Fruit fly (Drosophila melanogaster) whole organism, embryonic: ENCODE measurements around the gene sdt.

ENCODE experiments used
- Atf-2 ChIP-seq: fragments of 200-800 bp; sonication (Bioruptor generic); optimal IDR thresholded peaks from 2 replicates; lab custom pipeline; 2016; ENCODE audit warnings: missing biosample characterization, missing genetic modification characterization
- BtbVII ChIP-seq: fragments of 200-800 bp; sonication (Bioruptor generic); optimal IDR thresholded peaks from 3 replicates; lab custom pipeline; 2017; ENCODE audit warnings: missing biosample characterization, mild to moderate bottlenecking, missing genetic modification characterization
- CG10431 ChIP-seq: fragments of 200-800 bp; sonication (Bioruptor generic); optimal IDR thresholded peaks from 3 replicates; lab custom pipeline; 2018; ENCODE audit warnings: missing biosample characterization, mild to moderate bottlenecking, missing genetic modification characterization
- CG11504 ChIP-seq: fragments of 200-800 bp; sonication (Bioruptor generic); optimal IDR thresholded peaks from 3 replicates; lab custom pipeline; 2019; ENCODE audit warnings: missing biosample characterization, mild to moderate bottlenecking, missing genetic modification characterization, moderate library complexity
- CG16779 ChIP-seq: fragments of 200-800 bp; sonication (Bioruptor generic); IDR thresholded peaks from 2 replicates; pipeline ENCODE4 v1.3.6; 2022; ENCODE audit warnings: missing biosample characterization, missing genetic modification characterization
- CG17361 ChIP-seq: fragments of 200-800 bp; sonication (Bioruptor generic); IDR thresholded peaks from 3 replicates; pipeline ENCODE4 v1.3.6; 2022; ENCODE audit warnings: missing biosample characterization, missing genetic modification characterization
- CG18599 ChIP-seq: fragments of 200-800 bp; sonication (Bioruptor generic); optimal IDR thresholded peaks from 3 replicates; lab custom pipeline; 2017; ENCODE audit warnings: missing biosample characterization, missing genetic modification characterization, mild to moderate bottlenecking, moderate library complexity, missing genetic modification reagents
- CG2116 ChIP-seq: fragments of 200-800 bp; sonication (Bioruptor generic); optimal IDR thresholded peaks from 3 replicates; lab custom pipeline; 2018; ENCODE audit warnings: missing biosample characterization, mild to moderate bottlenecking, missing genetic modification characterization
- CG2129 ChIP-seq: fragments of 200-800 bp; sonication (Bioruptor generic); IDR thresholded peaks from 2 replicates; pipeline ENCODE4 v1.3.6; 2022; ENCODE audit warnings: missing biosample characterization, missing genetic modification characterization; ENCODE audit not compliant: partially characterized antibody
- CG30403 ChIP-seq: fragments of 200-800 bp; sonication (Bioruptor generic); optimal IDR thresholded peaks from 3 replicates; lab custom pipeline; 2016; ENCODE audit warnings: missing biosample characterization, missing genetic modification characterization
- CG4282 ChIP-seq: fragments of 200-800 bp; sonication (Bioruptor generic); optimal IDR thresholded peaks from 2 replicates; lab custom pipeline; 2016; ENCODE audit warnings: missing biosample characterization, missing genetic modification characterization
- CG4820 ChIP-seq: fragments of 200-800 bp; sonication (Bioruptor generic); optimal IDR thresholded peaks from 3 replicates; lab custom pipeline; 2016; ENCODE audit warnings: missing biosample characterization, missing genetic modification characterization
- CG6254 ChIP-seq: fragments of 200-800 bp; sonication (Bioruptor generic); optimal IDR thresholded peaks from 3 replicates; lab custom pipeline; 2017; ENCODE audit warnings: mild to moderate bottlenecking, missing biosample characterization, missing genetic modification reagents, missing genetic modification characterization
- CG7839 ChIP-seq: fragments of 200-800 bp; sonication (Bioruptor generic); optimal IDR thresholded peaks from 3 replicates; lab custom pipeline; 2018; ENCODE audit warnings: missing biosample characterization, mild to moderate bottlenecking, missing genetic modification characterization, moderate library complexity
- CG7987 ChIP-seq: fragments of 200-800 bp; sonication (Bioruptor generic); optimal IDR thresholded peaks from 2 replicates; lab custom pipeline; 2018; ENCODE audit warnings: missing biosample characterization, mild to moderate bottlenecking, missing genetic modification characterization, moderate library complexity
- CG9437 ChIP-seq: fragments of 200-800 bp; sonication (Bioruptor generic); optimal IDR thresholded peaks from 2 replicates; lab custom pipeline; 2018; ENCODE audit warnings: missing biosample characterization, mild to moderate bottlenecking, missing genetic modification characterization
- CG9609 ChIP-seq: fragments of 200-800 bp; sonication (Bioruptor generic); optimal IDR thresholded peaks from 3 replicates; lab custom pipeline; 2016; ENCODE audit warnings: missing biosample characterization, missing genetic modification characterization
- CkIIα-i1 ChIP-seq: fragments of 200-800 bp; sonication (Bioruptor generic); IDR thresholded peaks from 2 replicates; pipeline ENCODE4 v1.3.6; 2022; ENCODE audit warnings: missing biosample characterization, missing genetic modification characterization
- Deaf1 ChIP-seq: fragments of 200-800 bp; optimal IDR thresholded peaks from 3 replicates; lab custom pipeline; 2019; ENCODE audit warnings: missing biosample characterization, mild to moderate bottlenecking, missing genetic modification characterization, moderate library complexity
- Hand ChIP-seq: fragments of 200-800 bp; sonication (Bioruptor generic); optimal IDR thresholded peaks from 2 replicates; lab custom pipeline; 2017; ENCODE audit warnings: mild to moderate bottlenecking, missing biosample characterization, missing genetic modification reagents, missing genetic modification characterization
- Hmx ChIP-seq: fragments of 200-800 bp; sonication (Bioruptor generic); optimal IDR thresholded peaks from 2 replicates; lab custom pipeline; 2016; ENCODE audit warnings: missing biosample characterization, missing genetic modification characterization
- Hr78 ChIP-seq, 2 experiments: fragments of 200-800 bp in 1 of 2; fragments of >200 bp in 1 of 2; sonication (Bioruptor generic) in 1 of 2; optimal IDR thresholded peaks; 2 replicates each; lab custom pipeline; 2017 to 2019; ENCODE audit warnings: missing biosample characterization in 2 of 2, missing genetic modification characterization in 2 of 2, mild to moderate bottlenecking in 1 of 2, moderate library complexity in 1 of 2
- NC2β ChIP-seq: fragments of 200-800 bp; sonication (Bioruptor generic); optimal IDR thresholded peaks from 2 replicates; lab custom pipeline; 2016; ENCODE audit warnings: missing biosample characterization, missing genetic modification characterization
- NK7.1 ChIP-seq: fragments of 200-800 bp; sonication (Bioruptor generic); optimal IDR thresholded peaks from 3 replicates; lab custom pipeline; 2016; ENCODE audit warnings: missing biosample characterization, missing genetic modification characterization
- PHDP ChIP-seq: fragments of 200-800 bp; sonication (Bioruptor generic); optimal IDR thresholded peaks from 3 replicates; lab custom pipeline; 2018; ENCODE audit warnings: missing biosample characterization, mild to moderate bottlenecking, missing genetic modification characterization, moderate library complexity
- Scr ChIP-seq: fragments of 200-800 bp; sonication (Bioruptor generic); IDR thresholded peaks from 2 replicates; pipeline ENCODE4 v1.3.6; 2022; ENCODE audit warnings: missing biosample characterization, missing genetic modification characterization; ENCODE audit not compliant: partially characterized antibody
- Side ChIP-seq: fragments of 200-800 bp; sonication (Bioruptor generic); optimal IDR thresholded peaks from 2 replicates; lab custom pipeline; 2016; ENCODE audit warnings: missing biosample characterization, missing genetic modification characterization
- bab2 ChIP-seq: fragments of 200-800 bp; sonication (Bioruptor generic); optimal IDR thresholded peaks from 2 replicates; lab custom pipeline; 2016; ENCODE audit warnings: missing biosample characterization, missing genetic modification characterization
- crc ChIP-seq: fragments of 200-800 bp; sonication (Bioruptor generic); optimal IDR thresholded peaks from 2 replicates; lab custom pipeline; 2016; ENCODE audit warnings: missing biosample characterization, missing genetic modification characterization
- esg ChIP-seq: fragments of 200-800 bp; sonication (Bioruptor generic); conservative IDR thresholded peaks from 2 replicates; pipeline ENCODE4 v1.3.6; 2022; ENCODE audit warnings: missing biosample characterization, missing genetic modification characterization
- fd96Cb ChIP-seq: fragments of 200-800 bp; sonication (Bioruptor generic); optimal IDR thresholded peaks from 2 replicates; lab custom pipeline; 2018; ENCODE audit warnings: missing biosample characterization, mild to moderate bottlenecking, missing genetic modification characterization, moderate library complexity
- ftz-f1 ChIP-seq: fragments of 200-800 bp; sonication (Bioruptor generic); optimal IDR thresholded peaks from 2 replicates; lab custom pipeline; 2016; ENCODE audit warnings: missing biosample characterization, missing genetic modification characterization
- gem ChIP-seq: fragments of 200-800 bp; sonication (Bioruptor generic); optimal IDR thresholded peaks from 2 replicates; lab custom pipeline; 2019; ENCODE audit warnings: missing biosample characterization, mild to moderate bottlenecking, missing genetic modification characterization, moderate library complexity
- gsb-n ChIP-seq: fragments of 200-800 bp; sonication (Bioruptor generic); optimal IDR thresholded peaks from 3 replicates; lab custom pipeline; 2018; ENCODE audit warnings: missing biosample characterization, mild to moderate bottlenecking, missing genetic modification characterization
- inv ChIP-seq: fragments of 200-800 bp; sonication (Bioruptor generic); IDR thresholded peaks from 2 replicates; pipeline ENCODE4 v1.3.6; 2022; ENCODE audit warnings: missing biosample characterization, missing genetic modification characterization; ENCODE audit not compliant: partially characterized antibody
- lmd ChIP-seq: fragments of 200-800 bp; sonication (Bioruptor generic); IDR thresholded peaks from 2 replicates; pipeline ENCODE4 v1.3.6; 2022; ENCODE audit warnings: missing biosample characterization, missing genetic modification characterization
- nau ChIP-seq: fragments of 200-800 bp; sonication (Bioruptor generic); optimal IDR thresholded peaks from 3 replicates; lab custom pipeline; 2017; ENCODE audit warnings: missing biosample characterization, mild to moderate bottlenecking, missing genetic modification characterization, missing genetic modification reagents
- org-1 ChIP-seq: fragments of 200-800 bp; sonication (Bioruptor generic); optimal IDR thresholded peaks from 2 replicates; lab custom pipeline; 2017; ENCODE audit warnings: missing biosample characterization, missing genetic modification characterization
- phol ChIP-seq: fragments of 200-800 bp; sonication (Bioruptor generic); optimal IDR thresholded peaks from 3 replicates; lab custom pipeline; 2018; ENCODE audit warnings: missing biosample characterization, mild to moderate bottlenecking, missing genetic modification characterization, moderate library complexity
- psq ChIP-seq: fragments of 200-800 bp; sonication (Bioruptor generic); optimal IDR thresholded peaks from 2 replicates; lab custom pipeline; 2017; ENCODE audit warnings: missing biosample characterization, missing genetic modification characterization
- row ChIP-seq: fragments of 200-800 bp; sonication (Bioruptor generic); IDR thresholded peaks from 3 replicates; pipeline ENCODE4 v1.3.6; 2022; ENCODE audit warnings: missing biosample characterization, missing genetic modification characterization
- salm ChIP-seq: fragments of 200-800 bp; sonication (Bioruptor generic); optimal IDR thresholded peaks from 2 replicates; lab custom pipeline; 2018; ENCODE audit warnings: missing biosample characterization, mild to moderate bottlenecking, missing genetic modification characterization
- sob ChIP-seq: fragments of 200-800 bp; sonication (Bioruptor generic); IDR thresholded peaks from 2 replicates; pipeline ENCODE4 v1.3.6; 2022; ENCODE audit warnings: missing biosample characterization, missing genetic modification characterization
- stc ChIP-seq: fragments of 200-800 bp; sonication (Bioruptor generic); IDR thresholded peaks from 2 replicates; pipeline ENCODE4 v1.3.6; 2022; ENCODE audit warnings: missing biosample characterization, missing genetic modification characterization
- stwl ChIP-seq: fragments of 200-800 bp; sonication (Bioruptor generic); optimal IDR thresholded peaks from 3 replicates; lab custom pipeline; 2018; ENCODE audit warnings: missing biosample characterization, mild to moderate bottlenecking, missing genetic modification characterization, moderate library complexity
- sug ChIP-seq: fragments of 200-800 bp; optimal IDR thresholded peaks from 2 replicates; lab custom pipeline; 2019; ENCODE audit warnings: missing biosample characterization, mild to moderate bottlenecking, missing genetic modification characterization, moderate library complexity
- tgo ChIP-seq: fragments of 200-800 bp; sonication (Bioruptor generic); IDR thresholded peaks from 3 replicates; pipeline ENCODE4 v1.3.6; 2022; ENCODE audit warnings: missing biosample characterization, missing genetic modification characterization
- unpg ChIP-seq: fragments of 200-800 bp; sonication (Bioruptor generic); optimal IDR thresholded peaks from 3 replicates; lab custom pipeline; 2018; ENCODE audit warnings: missing biosample characterization, mild to moderate bottlenecking, missing genetic modification characterization, moderate library complexity
- usp ChIP-seq: fragments of >200 bp; optimal IDR thresholded peaks from 2 replicates; lab custom pipeline; 2017; ENCODE audit warnings: missing biosample characterization, missing genetic modification characterization

Gene sdt

DNA sequence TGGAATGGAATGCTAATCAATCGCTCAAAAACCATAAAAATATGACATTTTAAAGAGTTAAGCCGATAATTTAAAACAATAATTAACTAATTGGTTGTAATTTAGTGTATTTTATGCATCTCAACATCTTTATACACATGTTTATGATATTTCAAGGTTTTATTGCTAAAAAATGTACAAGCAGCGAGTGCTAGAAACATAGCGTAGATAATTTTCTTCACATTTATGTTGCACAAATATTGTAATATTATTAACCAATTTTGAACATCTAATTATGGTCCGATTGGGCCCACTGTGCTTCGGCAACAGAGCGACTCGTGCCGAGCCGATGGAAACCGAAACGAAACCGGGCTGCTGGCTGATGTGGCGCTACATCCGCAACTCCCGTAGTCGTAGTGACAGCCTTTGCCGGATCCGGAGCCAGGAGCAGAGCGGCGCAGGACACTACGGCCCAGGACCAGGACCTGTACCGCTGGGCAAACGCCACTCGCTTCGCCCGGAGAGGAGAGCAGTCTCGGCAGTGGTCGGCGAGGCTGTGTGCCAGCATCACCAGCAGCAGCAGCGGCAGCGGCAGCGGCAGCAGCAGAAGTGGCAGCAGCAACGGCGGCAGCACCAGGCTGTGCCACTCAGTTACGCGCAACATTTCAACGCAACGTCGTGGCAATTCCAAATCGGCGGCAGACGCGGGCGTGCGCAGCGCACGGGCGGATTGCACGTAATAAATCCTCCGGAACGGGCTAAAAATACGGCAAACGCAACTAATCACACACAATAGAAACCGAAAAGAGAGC lies at the start of gene sdt (continued):
- TF ChIP-seq CG7839 (tag; lab: Kevin White, UChicago) (peak; percentile 61), CG16779 (GFP tag; lab: Robert Waterston, UW) (peak; percentile 69), ftz-f1 (GFP tag; lab: Kevin White, UChicago) (no peak), CG30403 (peak; percentile 36), lmd (0 out of 2 replicates have a peak, but pooled peaks have one; percentile 11), sob (0 out of 2 replicates have a peak, but pooled peaks have one; percentile 34), sug (peak; percentile 7), NK7.1 (no peak), phol (tag; lab: Kevin White, UChicago) (peak; percentile 17), Hand (GFP tag; lab: Kevin White, UChicago) (peak; percentile 9), inv (GFP tag; lab: Robert Waterston, UW) (no peak), CG6254 (GFP tag; lab: Kevin White, UChicago) (no peak), CG17361 (peak; percentile 59; the same call in 1 of the 3 replicates), gem (peak; percentile 37), Side (GFP tag; lab: Kevin White, UChicago) (no peak), CG11504 (tag; lab: Kevin White, UChicago) (peak; percentile 54), tgo (GFP tag; lab: Robert Waterston, UW) (no peak), NC2β (no peak), CkIIα-i1 (no peak), Scr (GFP tag; lab: Robert Waterston, UW) (no peak), stwl (no peak), unpg (GFP tag; lab: Kevin White, UChicago) (no peak), row (GFP tag; lab: Robert Waterston, UW) (peak; percentile 47), org-1 (GFP tag; lab: Kevin White, UChicago) (peak; percentile 8), psq (no peak), esg (GFP tag; lab: Robert Waterston, UW) (0 out of 2 replicates have a peak, but pooled peaks have one; percentile 18), CG9437 (GFP tag; lab: Kevin White, UChicago) (peak; percentile 43), bab2 (GFP tag; lab: Kevin White, UChicago) (peak; percentile 28), CG9609 (GFP tag; lab: Kevin White, UChicago) (no peak), Deaf1 (tag; lab: Kevin White, UChicago) (peak; percentile 85), fd96Cb (peak; percentile 11)

DNA sequence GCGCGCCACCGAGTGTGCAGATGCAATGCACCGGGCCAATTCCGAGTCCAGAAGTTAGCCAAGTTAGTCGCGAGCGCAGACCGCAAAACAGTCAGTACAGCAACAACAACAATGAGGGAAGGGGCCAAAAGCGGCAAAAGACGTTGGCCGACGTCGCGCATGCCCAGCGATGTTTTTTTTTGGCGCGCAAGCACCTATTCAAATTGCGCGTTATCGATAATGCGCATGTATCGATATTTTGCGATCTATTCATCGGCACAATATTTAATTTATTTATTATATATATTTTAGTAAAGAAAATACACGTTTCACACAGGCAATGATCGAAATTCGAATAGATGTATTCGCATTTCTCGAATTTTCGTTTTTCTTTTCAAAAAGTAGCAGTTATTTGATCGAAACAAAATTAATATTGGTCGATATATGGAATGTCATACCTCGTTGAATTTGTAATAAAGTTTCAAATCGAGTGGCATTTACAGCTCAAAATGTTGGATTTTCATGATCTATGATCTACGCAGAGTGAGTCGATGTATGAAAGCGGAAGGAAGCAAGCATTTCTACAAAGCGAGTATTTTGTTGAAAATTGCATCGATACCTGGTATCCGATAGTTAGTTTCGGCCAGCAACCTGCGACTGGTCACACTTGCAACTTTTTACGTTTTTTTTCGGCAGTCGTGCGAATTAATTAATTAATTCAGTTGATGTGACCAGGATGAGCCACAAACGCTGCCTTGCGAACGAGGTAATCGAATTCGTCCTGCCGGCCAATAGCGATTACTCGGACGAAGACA lies 48.9 kb upstream of the sdt start, which contains the start of gene CG2116:
CG2116 (plus strand) TSS at position 609 of the 794 bp plus-strand sequence.
- TF ChIP-seq CG4282 (GFP tag; lab: Kevin White, UChicago) (no peak), CG10431 (no peak), salm (tag; lab: Kevin White, UChicago) (no peak), Hmx (GFP tag; lab: Kevin White, UChicago) (no peak), Hr78 (GFP tag; optimal IDR thresholded peaks at IDR 0.05; lab: Kevin White, UChicago) (no peak), CG2129 (GFP tag; lab: Robert Waterston, UW) (0 out of 2 replicates have a peak, but pooled peaks have one; percentile 43), CG18599 (GFP tag; lab: Kevin White, UChicago) (no peak), BtbVII (GFP tag; lab: Kevin White, UChicago) (no peak), nau (GFP tag; lab: Kevin White, UChicago) (no peak), stc (GFP tag; lab: Robert Waterston, UW) (no peak), usp (GFP tag; lab: Kevin White, UChicago) (no peak), CG4820 (no peak), Atf-2 (GFP tag; lab: Kevin White, UChicago) (no peak), gsb-n (tag; lab: Kevin White, UChicago) (no peak), PHDP (tag; lab: Kevin White, UChicago) (no peak), CG2116 (GFP tag; lab: Kevin White, UChicago) (peak; percentile 93), crc (no peak), CG7987 (GFP tag; lab: Kevin White, UChicago) (no peak)
